Worm (Caenorhabditis elegans): ENCODE measurements around the gene srj-9.

Gene srj-9

ce11 chrV:3408602-3409001 is 23.1 kb upstream of the srj-9 start, which contains the start of gene T20D4.7:
Gene T20D4.7, plus strand, starts transcription at chrV:3408902.
- no peak for TF ChIP-seq hmbx-1 (tag; optimal IDR thresholded peaks at IDR 0.05)
- TF ChIP-seq ceh-36 (tag; optimal IDR thresholded peaks at IDR 0.05) = no peak
- no peak for TF ChIP-seq aly-1 (tag; optimal IDR thresholded peaks at IDR 0.05)
- TF ChIP-seq tbx-37 (GFP tag; conservative IDR thresholded peaks at IDR 0.05) = no peak
- TF ChIP-seq F13C5.2 (tag; optimal IDR thresholded peaks at IDR 0.05) = no peak
- no peak for TF ChIP-seq tra-4 (tag; optimal IDR thresholded peaks at IDR 0.05)
- no peak for TF ChIP-seq flt-1 (GFP tag; IDR thresholded peaks at IDR 0.05)
- no peak for TF ChIP-seq B0310.2 (tag; optimal IDR thresholded peaks at IDR 0.05)
- no peak for TF ChIP-seq sea-1 (GFP tag; conservative IDR thresholded peaks at IDR 0.05)
- TF ChIP-seq tbx-11 (GFP tag; IDR thresholded peaks at IDR 0.05) = no peak
- no peak for TF ChIP-seq pes-1 (GFP tag; IDR thresholded peaks at IDR 0.05)
- TF ChIP-seq scrt-1 (GFP tag; IDR thresholded peaks at IDR 0.05) = no peak
- no peak for TF ChIP-seq hmg-4 (GFP tag; optimal IDR thresholded peaks at IDR 0.05)
- no peak for TF ChIP-seq hnd-1 (tag; optimal IDR thresholded peaks at IDR 0.05)
- TF ChIP-seq ceh-13 (GFP tag; optimal IDR thresholded peaks at IDR 0.05) = no peak
- TF ChIP-seq ets-7 (tag; optimal IDR thresholded peaks at IDR 0.05) = no peak
- no peak for TF ChIP-seq ama-1 (optimal IDR thresholded peaks at IDR 0.05)

ce11 chrV:3409498-3409897 is 22.2 kb upstream of the srj-9 start:
- TF ChIP-seq ceh-36 (tag; optimal IDR thresholded peaks at IDR 0.05) (no peak), B0310.2 (tag; optimal IDR thresholded peaks at IDR 0.05) (no peak), aly-1 (tag; optimal IDR thresholded peaks at IDR 0.05) (no peak), scrt-1 (GFP tag; IDR thresholded peaks at IDR 0.05) (no peak), hnd-1 (tag; optimal IDR thresholded peaks at IDR 0.05) (no peak), pes-1 (GFP tag; IDR thresholded peaks at IDR 0.05) (no peak)

ce11 chrV:3410098-3410570 is 21.6 kb upstream of the srj-9 start, which contains the start of gene arrd-22:
Gene arrd-22, plus strand, starts transcription at chrV:3410520.
- TF ChIP-seq scrt-1 (GFP tag; IDR thresholded peaks at IDR 0.05) (no peak), B0310.2 (tag; optimal IDR thresholded peaks at IDR 0.05) (no peak), sea-1 (GFP tag; conservative IDR thresholded peaks at IDR 0.05) (no peak), ets-7 (tag; optimal IDR thresholded peaks at IDR 0.05) (no peak), hnd-1 (tag; optimal IDR thresholded peaks at IDR 0.05) (no peak), ceh-36 (tag; optimal IDR thresholded peaks at IDR 0.05) (no peak), ceh-13 (GFP tag; optimal IDR thresholded peaks at IDR 0.05) (no peak), tbx-11 (GFP tag; IDR thresholded peaks at IDR 0.05) (no peak), flt-1 (GFP tag; IDR thresholded peaks at IDR 0.05) (no peak), tra-4 (tag; optimal IDR thresholded peaks at IDR 0.05) (no peak), hmbx-1 (tag; optimal IDR thresholded peaks at IDR 0.05) (no peak), tbx-37 (GFP tag; conservative IDR thresholded peaks at IDR 0.05) (no peak), hmg-4 (GFP tag; optimal IDR thresholded peaks at IDR 0.05) (no peak), F13C5.2 (tag; optimal IDR thresholded peaks at IDR 0.05) (no peak), ama-1 (optimal IDR thresholded peaks at IDR 0.05) (no peak), aly-1 (tag; optimal IDR thresholded peaks at IDR 0.05) (no peak), pes-1 (GFP tag; IDR thresholded peaks at IDR 0.05) (no peak)

ce11 chrV:3413010-3413409 is 18.7 kb upstream of the srj-9 start, which contains the start of gene txt-11:
Gene txt-11, plus strand, starts transcription at chrV:3413310.
- TF ChIP-seq tbx-11 (GFP tag; IDR thresholded peaks at IDR 0.05) = no peak
- no peak for TF ChIP-seq sea-1 (GFP tag; conservative IDR thresholded peaks at IDR 0.05)
- TF ChIP-seq hmg-4 (GFP tag; optimal IDR thresholded peaks at IDR 0.05) = no peak
- no peak for TF ChIP-seq ama-1 (optimal IDR thresholded peaks at IDR 0.05)
- no peak for TF ChIP-seq tbx-37 (GFP tag; conservative IDR thresholded peaks at IDR 0.05)
- TF ChIP-seq pes-1 (GFP tag; IDR thresholded peaks at IDR 0.05) = no peak
- no peak for TF ChIP-seq hmbx-1 (tag; optimal IDR thresholded peaks at IDR 0.05)
- TF ChIP-seq hnd-1 (tag; optimal IDR thresholded peaks at IDR 0.05) = no peak
- no peak for TF ChIP-seq aly-1 (tag; optimal IDR thresholded peaks at IDR 0.05)
- TF ChIP-seq ceh-36 (tag; optimal IDR thresholded peaks at IDR 0.05) = no peak
- no peak for TF ChIP-seq B0310.2 (tag; optimal IDR thresholded peaks at IDR 0.05)
- no peak for TF ChIP-seq flt-1 (GFP tag; IDR thresholded peaks at IDR 0.05)
- no peak for TF ChIP-seq tra-4 (tag; optimal IDR thresholded peaks at IDR 0.05)
- no peak for TF ChIP-seq ets-7 (tag; optimal IDR thresholded peaks at IDR 0.05)
- no peak for TF ChIP-seq ceh-13 (GFP tag; optimal IDR thresholded peaks at IDR 0.05)

- TF ChIP-seq scrt-1 (GFP tag; IDR thresholded peaks at IDR 0.05) = no peak
- TF ChIP-seq ceh-13 (GFP tag; optimal IDR thresholded peaks at IDR 0.05) = no peak
- no peak for TF ChIP-seq hmbx-1 (tag; optimal IDR thresholded peaks at IDR 0.05)
- no peak for TF ChIP-seq pes-1 (GFP tag; IDR thresholded peaks at IDR 0.05)
- TF ChIP-seq F13C5.2 (tag; optimal IDR thresholded peaks at IDR 0.05) = no peak
- no peak for TF ChIP-seq ama-1 (optimal IDR thresholded peaks at IDR 0.05)
- no peak for TF ChIP-seq tra-4 (tag; optimal IDR thresholded peaks at IDR 0.05)
- TF ChIP-seq sea-1 (GFP tag; conservative IDR thresholded peaks at IDR 0.05) = no peak
- no peak for TF ChIP-seq tbx-11 (GFP tag; IDR thresholded peaks at IDR 0.05)
- TF ChIP-seq ceh-36 (tag; optimal IDR thresholded peaks at IDR 0.05) = no peak
- TF ChIP-seq flt-1 (GFP tag; IDR thresholded peaks at IDR 0.05) = no peak
Measured at ce11 chrV:3417928-3418327, 13.8 kb upstream of the srj-9 start, which contains the start of gene T20D4.3. Gene T20D4.3, plus strand, starts transcription at chrV:3418228.

ce11 chrV:3424341-3424740 is 7.4 kb upstream of the srj-9 start, which contains the start of gene srab-21:
Gene srab-21, minus strand, starts transcription at chrV:3424441.
- TF ChIP-seq flt-1 (GFP tag; IDR thresholded peaks at IDR 0.05) (no peak), F13C5.2 (tag; optimal IDR thresholded peaks at IDR 0.05) (no peak), aly-1 (tag; optimal IDR thresholded peaks at IDR 0.05) (no peak), tra-4 (tag; optimal IDR thresholded peaks at IDR 0.05) (no peak), ama-1 (optimal IDR thresholded peaks at IDR 0.05) (no peak), tbx-11 (GFP tag; IDR thresholded peaks at IDR 0.05) (no peak), pes-1 (GFP tag; IDR thresholded peaks at IDR 0.05) (no peak), ets-7 (tag; optimal IDR thresholded peaks at IDR 0.05) (no peak), sea-1 (GFP tag; conservative IDR thresholded peaks at IDR 0.05) (no peak), tbx-37 (GFP tag; conservative IDR thresholded peaks at IDR 0.05) (no peak), ceh-36 (tag; optimal IDR thresholded peaks at IDR 0.05) (no peak), scrt-1 (GFP tag; IDR thresholded peaks at IDR 0.05) (no peak), hmbx-1 (tag; optimal IDR thresholded peaks at IDR 0.05) (no peak), ceh-13 (GFP tag; optimal IDR thresholded peaks at IDR 0.05) (no peak), hnd-1 (tag; optimal IDR thresholded peaks at IDR 0.05) (no peak), hmg-4 (GFP tag; optimal IDR thresholded peaks at IDR 0.05) (no peak)

ce11 chrV:3426076-3426475 is 5.7 kb upstream of the srj-9 start, which contains the start of gene srab-22:
Gene srab-22, plus strand, starts transcription at chrV:3426376.
- no peak for TF ChIP-seq ets-7 (tag; optimal IDR thresholded peaks at IDR 0.05)
- no peak for TF ChIP-seq pes-1 (GFP tag; IDR thresholded peaks at IDR 0.05)
- TF ChIP-seq hnd-1 (tag; optimal IDR thresholded peaks at IDR 0.05) = no peak
- TF ChIP-seq ceh-13 (GFP tag; optimal IDR thresholded peaks at IDR 0.05) = no peak

All from whole organism, early embryonic.